Fruit fly (Drosophila melanogaster) whole organism, embryonic: ENCODE results near the gene Blos4.

ENCODE experiments used
- CG10979 ChIP-seq: fragments of 200-800 bp; sonication (Bioruptor generic); optimal IDR thresholded peaks from 2 replicates; lab custom pipeline; 2018; ENCODE audit warnings: missing biosample characterization, mild to moderate bottlenecking, missing genetic modification characterization, moderate library complexity
- CG11085 ChIP-seq: fragments of 200-800 bp; sonication (Bioruptor generic); IDR thresholded peaks from 2 replicates; pipeline ENCODE4 v1.3.6; 2022; ENCODE audit warnings: missing biosample characterization, missing genetic modification characterization
- CG12659 ChIP-seq: fragments of 200-800 bp; sonication (Bioruptor generic); optimal IDR thresholded peaks from 3 replicates; lab custom pipeline; 2017; ENCODE audit warnings: mild to moderate bottlenecking, missing biosample characterization, missing genetic modification reagents, missing genetic modification characterization
- CG12942 ChIP-seq: fragments of 200-800 bp; sonication (Bioruptor generic); optimal IDR thresholded peaks from 3 replicates; lab custom pipeline; 2016; ENCODE audit warnings: missing biosample characterization, missing genetic modification characterization
- CG13296 ChIP-seq: fragments of 200-800 bp; sonication (Bioruptor generic); optimal IDR thresholded peaks from 3 replicates; lab custom pipeline; 2018; ENCODE audit warnings: missing biosample characterization, mild to moderate bottlenecking, missing genetic modification characterization
- CG13624 ChIP-seq: fragments of 200-800 bp; sonication (Bioruptor generic); optimal IDR thresholded peaks from 2 replicates; lab custom pipeline; 2016; ENCODE audit warnings: missing biosample characterization, missing genetic modification characterization
- CG16779 ChIP-seq: fragments of 200-800 bp; sonication (Bioruptor generic); IDR thresholded peaks from 2 replicates; pipeline ENCODE4 v1.3.6; 2022; ENCODE audit warnings: missing biosample characterization, missing genetic modification characterization
- CG1832 ChIP-seq: fragments of 200-800 bp; sonication (Bioruptor generic); optimal IDR thresholded peaks from 2 replicates; lab custom pipeline; 2017; ENCODE audit warnings: missing biosample characterization, mild to moderate bottlenecking, missing genetic modification characterization, inconsistent platforms
- CG18599 ChIP-seq: fragments of 200-800 bp; sonication (Bioruptor generic); optimal IDR thresholded peaks from 3 replicates; lab custom pipeline; 2017; ENCODE audit warnings: missing biosample characterization, missing genetic modification characterization, mild to moderate bottlenecking, moderate library complexity, missing genetic modification reagents
- CG2202 ChIP-seq: fragments of 200-800 bp; sonication (Bioruptor generic); optimal IDR thresholded peaks from 2 replicates; lab custom pipeline; 2018; ENCODE audit warnings: missing biosample characterization, mild to moderate bottlenecking, missing genetic modification characterization
- CG2678 ChIP-seq: fragments of 200-800 bp; sonication (Bioruptor generic); optimal IDR thresholded peaks from 3 replicates; lab custom pipeline; 2019; ENCODE audit warnings: missing biosample characterization, mild to moderate bottlenecking, missing genetic modification characterization, moderate library complexity
- CG2875 ChIP-seq: fragments of 200-800 bp; sonication (Bioruptor generic); optimal IDR thresholded peaks from 2 replicates; lab custom pipeline; 2017; ENCODE audit warnings: missing biosample characterization, mild to moderate bottlenecking, missing genetic modification characterization, missing genetic modification reagents
- CG2889 ChIP-seq: fragments of 200-800 bp; sonication (Bioruptor generic); IDR thresholded peaks from 3 replicates; pipeline ENCODE4 v1.3.6; 2022; ENCODE audit warnings: missing biosample characterization, missing genetic modification characterization
- CG3163 ChIP-seq: fragments of 200-800 bp; sonication (Bioruptor generic); optimal IDR thresholded peaks from 3 replicates; lab custom pipeline; 2016; ENCODE audit warnings: missing biosample characterization, missing genetic modification characterization
- CG32772 ChIP-seq: fragments of 200-800 bp; sonication (Bioruptor generic); IDR thresholded peaks from 2 replicates; pipeline ENCODE4 v1.3.6; 2022; ENCODE audit warnings: missing biosample characterization, missing genetic modification characterization
- CG3847 ChIP-seq: fragments of 200-800 bp; sonication (Bioruptor generic); IDR thresholded peaks from 2 replicates; pipeline ENCODE4 v1.3.6; 2022; ENCODE audit warnings: missing biosample characterization, missing genetic modification characterization
- CG4730 ChIP-seq: fragments of 200-800 bp; sonication (Bioruptor generic); IDR thresholded peaks from 2 replicates; pipeline ENCODE4 v1.3.6; 2022; ENCODE audit warnings: missing biosample characterization, missing genetic modification characterization
- CG6689 ChIP-seq: fragments of 200-800 bp; sonication (Bioruptor generic); IDR thresholded peaks from 2 replicates; pipeline ENCODE4 v1.3.6; 2022; ENCODE audit warnings: missing biosample characterization, missing genetic modification characterization
- CG8089 ChIP-seq: fragments of 200-800 bp; sonication (Bioruptor generic); optimal IDR thresholded peaks from 3 replicates; lab custom pipeline; 2016; ENCODE audit warnings: missing biosample characterization, missing genetic modification characterization
- CG9727 ChIP-seq: fragments of 200-800 bp; sonication (Bioruptor generic); optimal IDR thresholded peaks from 3 replicates; lab custom pipeline; 2017; ENCODE audit warnings: missing biosample characterization, mild to moderate bottlenecking, missing genetic modification characterization
- Dip2 ChIP-seq: fragments of 200-800 bp; sonication (Bioruptor generic); IDR thresholded peaks from 2 replicates; pipeline ENCODE4 v1.3.6; 2022; ENCODE audit warnings: missing biosample characterization, missing genetic modification characterization
- Doc3 ChIP-seq: fragments of 200-800 bp; sonication (Bioruptor generic); IDR thresholded peaks from 3 replicates; pipeline ENCODE4 v1.3.6; 2022; ENCODE audit warnings: missing biosample characterization, missing genetic modification characterization; ENCODE audit not compliant: partially characterized antibody
- GATAe ChIP-seq: fragments of 200-800 bp; sonication (Bioruptor generic); conservative IDR thresholded peaks from 2 replicates; pipeline ENCODE4 v1.3.6; 2022; ENCODE audit warnings: missing biosample characterization, missing genetic modification characterization
- H2.0 ChIP-seq: fragments of 200-800 bp; sonication (Bioruptor generic); IDR thresholded peaks from 2 replicates; pipeline ENCODE4 v1.3.6; 2022; ENCODE audit warnings: missing biosample characterization, missing genetic modification characterization
- Hr78 ChIP-seq, 2 experiments: fragments of 200-800 bp in 1 of 2; fragments of >200 bp in 1 of 2; sonication (Bioruptor generic) in 1 of 2; optimal IDR thresholded peaks; 2 replicates each; lab custom pipeline; 2017 to 2019; ENCODE audit warnings: missing biosample characterization in 2 of 2, missing genetic modification characterization in 2 of 2, mild to moderate bottlenecking in 1 of 2, moderate library complexity in 1 of 2
- Jarid2 ChIP-seq: fragments of 200-800 bp; sonication (Bioruptor generic); optimal IDR thresholded peaks from 3 replicates; lab custom pipeline; 2017; ENCODE audit warnings: mild to moderate bottlenecking, missing biosample characterization, missing genetic modification reagents, missing genetic modification characterization
- Mrtf ChIP-seq: fragments of 200-800 bp; sonication (Bioruptor generic); IDR thresholded peaks from 3 replicates; pipeline ENCODE4 v1.3.6; 2022; ENCODE audit warnings: missing biosample characterization, missing genetic modification characterization
- Nf-YC ChIP-seq: fragments of 200-800 bp; optimal IDR thresholded peaks from 3 replicates; lab custom pipeline; 2019; ENCODE audit warnings: missing biosample characterization, mild to moderate bottlenecking, missing genetic modification characterization, moderate library complexity
- NfI ChIP-seq: fragments of 200-800 bp; sonication (Bioruptor generic); optimal IDR thresholded peaks from 3 replicates; lab custom pipeline; 2018; ENCODE audit warnings: missing biosample characterization, mild to moderate bottlenecking, missing genetic modification characterization, moderate library complexity
- Sry-δ ChIP-seq: fragments of 200-800 bp; sonication (Bioruptor generic); optimal IDR thresholded peaks from 2 replicates; lab custom pipeline; 2016; ENCODE audit warnings: missing biosample characterization, missing genetic modification characterization
- Vsx1 ChIP-seq: fragments of 200-800 bp; sonication (Bioruptor generic); optimal IDR thresholded peaks from 2 replicates; lab custom pipeline; 2017; ENCODE audit warnings: missing biosample characterization, mild to moderate bottlenecking, missing genetic modification characterization, missing genetic modification reagents
- abd-A ChIP-seq: fragments of 200-800 bp; sonication (Bioruptor generic); optimal IDR thresholded peaks from 3 replicates; lab custom pipeline; 2019; ENCODE audit warnings: missing biosample characterization, mild to moderate bottlenecking, missing genetic modification characterization, moderate library complexity
- bowl ChIP-seq: fragments of 200-800 bp; sonication (Bioruptor generic); IDR thresholded peaks from 2 replicates; pipeline ENCODE4 v1.3.6; 2022; ENCODE audit warnings: missing biosample characterization, missing genetic modification characterization
- cas ChIP-seq: fragments of 200-800 bp; sonication (Bioruptor generic); IDR thresholded peaks from 2 replicates; pipeline ENCODE4 v1.3.6; 2022; ENCODE audit warnings: missing biosample characterization, missing genetic modification characterization
- cg ChIP-seq: fragments of 200-800 bp; sonication (Bioruptor generic); optimal IDR thresholded peaks from 3 replicates; lab custom pipeline; 2019; ENCODE audit warnings: missing biosample characterization, mild to moderate bottlenecking, missing genetic modification characterization, moderate library complexity
- corto ChIP-seq: fragments of 200-800 bp; sonication (Bioruptor generic); optimal IDR thresholded peaks from 2 replicates; lab custom pipeline; 2016; ENCODE audit warnings: missing biosample characterization, mild to moderate bottlenecking, missing genetic modification characterization, moderate library complexity
- dm ChIP-seq: fragments of 200-800 bp; sonication (Bioruptor generic); optimal IDR thresholded peaks from 3 replicates; lab custom pipeline; 2016; ENCODE audit warnings: missing biosample characterization, missing genetic modification characterization
- dmrt11E ChIP-seq: fragments of 200-800 bp; sonication (Bioruptor generic); optimal IDR thresholded peaks from 3 replicates; lab custom pipeline; 2018; ENCODE audit warnings: missing biosample characterization, mild to moderate bottlenecking, missing genetic modification characterization, moderate library complexity
- en ChIP-seq: fragments of 200-800 bp; sonication (Bioruptor generic); optimal IDR thresholded peaks from 2 replicates; lab custom pipeline; 2016; ENCODE audit warnings: missing biosample characterization, missing genetic modification characterization
- ewg ChIP-seq: fragments of 200-800 bp; sonication (Bioruptor generic); optimal IDR thresholded peaks from 3 replicates; lab custom pipeline; 2017; ENCODE audit warnings: mild to moderate bottlenecking, missing biosample characterization, missing genetic modification reagents, missing genetic modification characterization
- ind ChIP-seq: fragments of 200-800 bp; sonication (Bioruptor generic); optimal IDR thresholded peaks from 3 replicates; lab custom pipeline; 2016; ENCODE audit warnings: missing biosample characterization, missing genetic modification characterization
- maf-S ChIP-seq: fragments of 200-800 bp; sonication (Bioruptor generic); optimal IDR thresholded peaks from 2 replicates; lab custom pipeline; 2016; ENCODE audit warnings: missing biosample characterization, missing genetic modification characterization
- mam ChIP-seq: fragments of 200-800 bp; sonication (Bioruptor generic); optimal IDR thresholded peaks from 3 replicates; lab custom pipeline; 2016; ENCODE audit warnings: missing biosample characterization, missing genetic modification characterization
- otp ChIP-seq: fragments of 200-800 bp; sonication (Bioruptor generic); IDR thresholded peaks from 3 replicates; pipeline ENCODE4, ENCODE4 v1.3.6; 2022; ENCODE audit warnings: missing biosample characterization, missing genetic modification characterization
- sisA ChIP-seq: fragments of 200-800 bp; sonication (Bioruptor generic); IDR thresholded peaks from 2 replicates; pipeline ENCODE4 v1.3.6; 2022; ENCODE audit warnings: missing biosample characterization, missing genetic modification characterization
- sob ChIP-seq: fragments of 200-800 bp; sonication (Bioruptor generic); IDR thresholded peaks from 2 replicates; pipeline ENCODE4 v1.3.6; 2022; ENCODE audit warnings: missing biosample characterization, missing genetic modification characterization
- sug ChIP-seq: fragments of 200-800 bp; optimal IDR thresholded peaks from 2 replicates; lab custom pipeline; 2019; ENCODE audit warnings: missing biosample characterization, mild to moderate bottlenecking, missing genetic modification characterization, moderate library complexity
- tup ChIP-seq: fragments of 200-800 bp; sonication (Bioruptor generic); optimal IDR thresholded peaks from 2 replicates; lab custom pipeline; 2016; ENCODE audit warnings: missing biosample characterization, mild to moderate bottlenecking, missing genetic modification characterization, moderate library complexity
- zfh1 ChIP-seq: fragments of 200-800 bp; sonication (Bioruptor generic); IDR thresholded peaks from 3 replicates; pipeline ENCODE4 v1.3.6; 2022; ENCODE audit warnings: missing biosample characterization, missing genetic modification characterization

The Blos4 gene

dm6 chr3L:10866633-10867379 is 12.1 kb upstream of the Blos4 start (continued):
- TF ChIP-seq CG18599 (peak; percentile 57), Mrtf (GFP tag; lab: Robert Waterston, UW) (peak; percentile 38; the same call in 1 of the 3 replicates), mam (GFP tag; lab: Kevin White, UChicago) (peak; percentile 61), sob (peak; percentile 28; the same call in 1 of the 2 replicates), bowl (no peak), NfI (GFP tag; lab: Kevin White, UChicago) (peak; percentile 25), ind (GFP tag; lab: Kevin White, UChicago) (peak; percentile 40), dmrt11E (tag; lab: Kevin White, UChicago) (no peak), CG13624 (peak; percentile 55), Hr78 (GFP tag; optimal IDR thresholded peaks at IDR 0.05; lab: Kevin White, UChicago) (peak in 1 of 2 experiments; percentile 67), CG2202 (tag; lab: Kevin White, UChicago) (no peak), CG8089 (no peak), CG12659 (peak; percentile 26), GATAe (GFP tag; lab: Robert Waterston, UW) (no peak; the same call in 1 of the 2 replicates), CG3163 (GFP tag; lab: Kevin White, UChicago) (no peak), dm (no peak), CG11085 (GFP tag; lab: Robert Waterston, UW) (no peak), zfh1 (GFP tag; lab: Robert Waterston, UW) (no peak), H2.0 (GFP tag; lab: Robert Waterston, UW) (0 out of 2 replicates have a peak, but pooled peaks have one; percentile 31), Sry-δ (GFP tag; lab: Kevin White, UChicago) (no peak), CG2678 (tag; lab: Kevin White, UChicago) (peak; percentile 61), en (GFP tag; lab: Kevin White, UChicago) (peak; percentile 34), ewg (GFP tag; lab: Kevin White, UChicago) (no peak), CG32772 (GFP tag; lab: Robert Waterston, UW) (0 out of 2 replicates have a peak, but pooled peaks have one; percentile 14), Nf-YC (tag; lab: Kevin White, UChicago) (no peak), corto (GFP tag; lab: Kevin White, UChicago) (no peak), CG10979 (tag; lab: Kevin White, UChicago) (no peak), CG3847 (GFP tag; lab: Robert Waterston, UW) (peak; percentile 41), CG4730 (GFP tag; lab: Robert Waterston, UW) (peak; percentile 34; the same call in 1 of the 2 replicates), CG16779 (GFP tag; lab: Robert Waterston, UW) (no peak), abd-A (tag; lab: Kevin White, UChicago) (no peak), cas (GFP tag; lab: Robert Waterston, UW) (no peak), Dip2 (GFP tag; lab: Robert Waterston, UW) (no peak), sisA (GFP tag; lab: Robert Waterston, UW) (no peak), CG6689 (GFP tag; lab: Robert Waterston, UW) (no peak), CG2875 (GFP tag; lab: Kevin White, UChicago) (no peak), CG9727 (GFP tag; lab: Kevin White, UChicago) (peak; percentile 25), CG13296 (GFP tag; lab: Kevin White, UChicago) (peak; percentile 26), sug (peak; percentile 35), otp (GFP tag; lab: Robert Waterston, UW) (no peak), maf-S (GFP tag; lab: Kevin White, UChicago) (no peak), Doc3 (GFP tag; lab: Robert Waterston, UW) (no peak), Jarid2 (GFP tag; lab: Kevin White, UChicago) (no peak), Vsx1 (no peak), cg (no peak), CG2889 (0 out of 3 replicates have a peak, but pooled peaks have one; percentile 36), tup (GFP tag; lab: Kevin White, UChicago) (no peak), CG1832 (GFP tag; lab: Kevin White, UChicago) (no peak), CG12942 (no peak)
